Fruit fly (Drosophila melanogaster) whole organism, embryonic: ENCODE measurements around the gene CG7333.
A peak's percentile ranks its signal among the peaks of the same experiment; 100 is the strongest.

Experiments
- CG10543 ChIP-seq: fragments of 200-800 bp; sonication (Bioruptor generic); optimal IDR thresholded peaks from 3 replicates; lab custom pipeline; 2017; ENCODE audit warnings: missing biosample characterization, mild to moderate bottlenecking, missing genetic modification characterization, moderate library complexity
- CG12391 ChIP-seq: fragments of 200-800 bp; sonication (Bioruptor generic); optimal IDR thresholded peaks from 3 replicates; lab custom pipeline; 2018; ENCODE audit warnings: missing biosample characterization, mild to moderate bottlenecking, missing genetic modification characterization, moderate library complexity
- CG14667 ChIP-seq: fragments of 200-800 bp; sonication (Bioruptor generic); IDR thresholded peaks from 2 replicates; pipeline ENCODE4 v1.3.6; 2022; ENCODE audit warnings: missing biosample characterization, missing genetic modification characterization
- CG15696 ChIP-seq: fragments of 200-800 bp; sonication (Bioruptor generic); optimal IDR thresholded peaks from 2 replicates; lab custom pipeline; 2019; ENCODE audit warnings: missing biosample characterization, mild to moderate bottlenecking, missing genetic modification characterization, moderate library complexity
- CG16813 ChIP-seq: fragments of 200-800 bp; sonication (Bioruptor generic); IDR thresholded peaks from 3 replicates; pipeline ENCODE4 v1.3.6; 2022; ENCODE audit warnings: missing biosample characterization, missing genetic modification characterization; ENCODE audit not compliant: partially characterized antibody
- CG2116 ChIP-seq: fragments of 200-800 bp; sonication (Bioruptor generic); optimal IDR thresholded peaks from 3 replicates; lab custom pipeline; 2018; ENCODE audit warnings: missing biosample characterization, mild to moderate bottlenecking, missing genetic modification characterization
- CG2120 ChIP-seq: fragments of 200-800 bp; sonication (Bioruptor generic); optimal IDR thresholded peaks from 3 replicates; lab custom pipeline; 2016; ENCODE audit warnings: missing biosample characterization, missing genetic modification characterization
- CG2202 ChIP-seq: fragments of 200-800 bp; sonication (Bioruptor generic); optimal IDR thresholded peaks from 2 replicates; lab custom pipeline; 2018; ENCODE audit warnings: missing biosample characterization, mild to moderate bottlenecking, missing genetic modification characterization
- CG30431 ChIP-seq: fragments of 200-800 bp; sonication (Bioruptor generic); optimal IDR thresholded peaks from 2 replicates; lab custom pipeline; 2017; ENCODE audit warnings: missing biosample characterization, missing genetic modification characterization
- CG32532 ChIP-seq: fragments of 200-800 bp; sonication (Bioruptor generic); IDR thresholded peaks from 2 replicates; pipeline ENCODE4 v1.3.6; 2022; ENCODE audit warnings: missing biosample characterization, missing genetic modification characterization
- CG3281 ChIP-seq: fragments of 200-800 bp; sonication (Bioruptor generic); optimal IDR thresholded peaks from 3 replicates; lab custom pipeline; 2017; ENCODE audit warnings: missing biosample characterization, mild to moderate bottlenecking, missing genetic modification characterization
- CG33213 ChIP-seq: fragments of 200-800 bp; sonication (Bioruptor generic); optimal IDR thresholded peaks from 3 replicates; lab custom pipeline; 2016; ENCODE audit warnings: missing biosample characterization, missing genetic modification characterization
- CG3838 ChIP-seq: fragments of 200-800 bp; sonication (Bioruptor generic); optimal IDR thresholded peaks from 3 replicates; lab custom pipeline; 2016; ENCODE audit warnings: missing biosample characterization, missing genetic modification characterization
- CG42726 ChIP-seq: fragments of 200-800 bp; sonication (Bioruptor generic); IDR thresholded peaks from 2 replicates; pipeline ENCODE4 v1.3.6; 2022; ENCODE audit warnings: missing biosample characterization, missing genetic modification characterization; ENCODE audit not compliant: partially characterized antibody
- CG4282 ChIP-seq: fragments of 200-800 bp; sonication (Bioruptor generic); optimal IDR thresholded peaks from 2 replicates; lab custom pipeline; 2016; ENCODE audit warnings: missing biosample characterization, missing genetic modification characterization
- CG6654 ChIP-seq: fragments of 200-800 bp; sonication (Bioruptor generic); optimal IDR thresholded peaks from 2 replicates; lab custom pipeline; 2017; ENCODE audit warnings: missing biosample characterization, mild to moderate bottlenecking, missing genetic modification characterization
- CG6765 ChIP-seq: fragments of 200-800 bp; sonication (Bioruptor generic); optimal IDR thresholded peaks from 3 replicates; lab custom pipeline; 2017; ENCODE audit warnings: missing biosample characterization, mild to moderate bottlenecking, missing genetic modification characterization
- CG8388 ChIP-seq: fragments of 200-800 bp; sonication (Bioruptor generic); optimal IDR thresholded peaks from 2 replicates; lab custom pipeline; 2019; ENCODE audit warnings: missing biosample characterization, mild to moderate bottlenecking, missing genetic modification characterization, moderate library complexity
- CHES-1-like ChIP-seq: fragments of 200-800 bp; sonication (Bioruptor generic); optimal IDR thresholded peaks from 2 replicates; lab custom pipeline; 2016; ENCODE audit warnings: missing biosample characterization, missing genetic modification characterization
- E2f1 ChIP-seq: fragments of 200-800 bp; sonication (Bioruptor generic); IDR thresholded peaks from 2 replicates; pipeline ENCODE4 v1.3.6; 2022; ENCODE audit warnings: missing biosample characterization, missing genetic modification characterization
- H2.0 ChIP-seq: fragments of 200-800 bp; sonication (Bioruptor generic); IDR thresholded peaks from 2 replicates; pipeline ENCODE4 v1.3.6; 2022; ENCODE audit warnings: missing biosample characterization, missing genetic modification characterization
- HLH54F ChIP-seq: fragments of 200-800 bp; sonication (Bioruptor generic); optimal IDR thresholded peaks from 3 replicates; lab custom pipeline; 2016; ENCODE audit warnings: missing biosample characterization, missing genetic modification characterization
- HLHmδ ChIP-seq: fragments of 200-800 bp; sonication (Bioruptor generic); optimal IDR thresholded peaks from 2 replicates; lab custom pipeline; 2018; ENCODE audit warnings: missing biosample characterization, mild to moderate bottlenecking, missing genetic modification characterization, moderate library complexity
- HmgZ ChIP-seq: fragments of 200-800 bp; sonication (Bioruptor generic); optimal IDR thresholded peaks from 2 replicates; lab custom pipeline; 2018; ENCODE audit warnings: missing biosample characterization, mild to moderate bottlenecking, missing genetic modification characterization
- Hr78 ChIP-seq, 2 experiments: fragments of 200-800 bp in 1 of 2; fragments of >200 bp in 1 of 2; sonication (Bioruptor generic) in 1 of 2; optimal IDR thresholded peaks; 2 replicates each; lab custom pipeline; 2017 to 2019; ENCODE audit warnings: missing biosample characterization in 2 of 2, missing genetic modification characterization in 2 of 2, mild to moderate bottlenecking in 1 of 2, moderate library complexity in 1 of 2
- Med ChIP-seq: fragments of 200-800 bp; sonication (Bioruptor generic); peaks from one replicate; lab custom pipeline; 2016; ENCODE audit warnings: missing biosample characterization, missing genetic modification characterization, mild to moderate bottlenecking, inconsistent platforms, moderate library complexity
- Opbp ChIP-seq: fragments of 200-800 bp; sonication (Bioruptor generic); IDR thresholded peaks from 3 replicates; pipeline ENCODE4 v1.3.6; 2022; ENCODE audit warnings: missing biosample characterization, missing genetic modification characterization; ENCODE audit not compliant: partially characterized antibody
- Ravus ChIP-seq: fragments of 200-800 bp; sonication (Bioruptor generic); IDR thresholded peaks from 2 replicates; pipeline ENCODE4 v1.3.6; 2022; ENCODE audit warnings: missing biosample characterization, missing genetic modification characterization
- YL-1 ChIP-seq: fragments of 200-800 bp; sonication (Bioruptor generic); optimal IDR thresholded peaks from 3 replicates; lab custom pipeline; 2017; ENCODE audit warnings: missing biosample characterization, mild to moderate bottlenecking, missing genetic modification characterization
- chinmo ChIP-seq: fragments of 200-800 bp; sonication (Bioruptor generic); IDR thresholded peaks from 4 replicates; pipeline ENCODE4 v1.3.6; 2022; ENCODE audit warnings: missing biosample characterization, missing genetic modification characterization; ENCODE audit not compliant: partially characterized antibody
- da ChIP-seq: fragments of 200-800 bp; sonication (Bioruptor generic); optimal IDR thresholded peaks from 2 replicates; lab custom pipeline; 2016; ENCODE audit warnings: missing biosample characterization, missing genetic modification characterization
- danr ChIP-seq: fragments of 200-800 bp; sonication (Bioruptor generic); IDR thresholded peaks from 2 replicates; pipeline ENCODE4 v1.3.6; 2022; ENCODE audit warnings: missing biosample characterization, missing genetic modification characterization
- disco-r ChIP-seq: fragments of 200-800 bp; sonication (Bioruptor generic); optimal IDR thresholded peaks from 2 replicates; lab custom pipeline; 2016; ENCODE audit warnings: missing biosample characterization, missing genetic modification characterization
- eve ChIP-seq, 2 experiments: fragments of >200 bp; optimal IDR thresholded peaks; 2 replicates each; lab custom pipeline; 2017; ENCODE audit warnings: missing biosample characterization in 2 of 2, missing genetic modification characterization in 2 of 2
- fd64A ChIP-seq: fragments of 200-800 bp; sonication (Bioruptor generic); optimal IDR thresholded peaks from 3 replicates; lab custom pipeline; 2018; ENCODE audit warnings: missing biosample characterization, mild to moderate bottlenecking, missing genetic modification characterization
- ftz-f1 ChIP-seq: fragments of 200-800 bp; sonication (Bioruptor generic); optimal IDR thresholded peaks from 2 replicates; lab custom pipeline; 2016; ENCODE audit warnings: missing biosample characterization, missing genetic modification characterization
- gsb-n ChIP-seq: fragments of 200-800 bp; sonication (Bioruptor generic); optimal IDR thresholded peaks from 3 replicates; lab custom pipeline; 2018; ENCODE audit warnings: missing biosample characterization, mild to moderate bottlenecking, missing genetic modification characterization
- nau ChIP-seq: fragments of 200-800 bp; sonication (Bioruptor generic); optimal IDR thresholded peaks from 3 replicates; lab custom pipeline; 2017; ENCODE audit warnings: missing biosample characterization, mild to moderate bottlenecking, missing genetic modification characterization, missing genetic modification reagents
- org-1 ChIP-seq: fragments of 200-800 bp; sonication (Bioruptor generic); optimal IDR thresholded peaks from 2 replicates; lab custom pipeline; 2017; ENCODE audit warnings: missing biosample characterization, missing genetic modification characterization
- otp ChIP-seq: fragments of 200-800 bp; sonication (Bioruptor generic); IDR thresholded peaks from 3 replicates; pipeline ENCODE4, ENCODE4 v1.3.6; 2022; ENCODE audit warnings: missing biosample characterization, missing genetic modification characterization
- p53 ChIP-seq: fragments of 200-800 bp; sonication (Bioruptor generic); optimal IDR thresholded peaks from 2 replicates; lab custom pipeline; 2016; ENCODE audit warnings: missing biosample characterization, missing genetic modification characterization
- psq ChIP-seq: fragments of 200-800 bp; sonication (Bioruptor generic); optimal IDR thresholded peaks from 2 replicates; lab custom pipeline; 2017; ENCODE audit warnings: missing biosample characterization, missing genetic modification characterization
- sima ChIP-seq: fragments of 200-800 bp; sonication (Bioruptor generic); optimal IDR thresholded peaks from 2 replicates; lab custom pipeline; 2016; ENCODE audit warnings: missing biosample characterization, missing genetic modification characterization
- slbo ChIP-seq: fragments of 200-800 bp; sonication (Bioruptor generic); IDR thresholded peaks from 2 replicates; pipeline ENCODE4 v1.3.6; 2022; ENCODE audit warnings: missing biosample characterization, missing genetic modification characterization
- sug ChIP-seq: fragments of 200-800 bp; optimal IDR thresholded peaks from 2 replicates; lab custom pipeline; 2019; ENCODE audit warnings: missing biosample characterization, mild to moderate bottlenecking, missing genetic modification characterization, moderate library complexity
- toy ChIP-seq: fragments of 200-800 bp; sonication (Bioruptor generic); IDR thresholded peaks from 2 replicates; pipeline ENCODE4 v1.3.6; 2022; ENCODE audit warnings: missing biosample characterization, missing genetic modification characterization
- wdn ChIP-seq: fragments of 200-800 bp; sonication (Bioruptor generic); IDR thresholded peaks from 2 replicates; pipeline ENCODE4 v1.3.6; 2022; ENCODE audit warnings: missing biosample characterization, missing genetic modification characterization
- z ChIP-seq: fragments of 200-800 bp; sonication (Bioruptor generic); IDR thresholded peaks from 3 replicates; pipeline ENCODE4 v1.3.6; 2022; ENCODE audit warnings: missing biosample characterization, missing genetic modification characterization
- zf30C ChIP-seq: fragments of 200-800 bp; sonication (Bioruptor generic); optimal IDR thresholded peaks from 3 replicates; lab custom pipeline; 2018; ENCODE audit warnings: missing biosample characterization, mild to moderate bottlenecking, missing genetic modification characterization

Gene CG7333

dm6 chr3R:19641498-19642065 is 41.1 kb downstream of the CG7333 start (continued):
- peak; percentile 66 for TF ChIP-seq nau (GFP tag; lab: Kevin White, UChicago)
- no peak for TF ChIP-seq CG42726 (GFP tag; lab: Robert Waterston, UW)
- no peak for TF ChIP-seq zf30C (GFP tag; lab: Kevin White, UChicago)
- peak; percentile 63 for TF ChIP-seq psq (GFP tag; lab: Kevin White, UChicago)
- no peak for TF ChIP-seq CHES-1-like
- TF ChIP-seq CG3281 (GFP tag; lab: Kevin White, UChicago): peak; percentile 91
- TF ChIP-seq eve (GFP tag; optimal IDR thresholded peaks at IDR 0.05; lab: Kevin White, UChicago): no peak
- TF ChIP-seq gsb-n (tag; lab: Kevin White, UChicago): peak; percentile 84
- TF ChIP-seq danr (GFP tag; lab: Robert Waterston, UW): peak; percentile 74
- peak; percentile 91 for TF ChIP-seq Med (GFP tag; lab: Kevin White, UChicago)
- TF ChIP-seq CG3838 (GFP tag; lab: Kevin White, UChicago): no peak
- TF ChIP-seq CG14667: peak; percentile 63; the same call in 1 of the 2 replicates
- peak; percentile 61 for TF ChIP-seq Ravus (GFP tag; lab: Robert Waterston, UW)
- peak; percentile 51 for TF ChIP-seq CG10543 (GFP tag; lab: Kevin White, UChicago)
- TF ChIP-seq otp: peak; percentile 85
- TF ChIP-seq CG8388: peak; percentile 85
- TF ChIP-seq CG6654 (GFP tag; lab: Kevin White, UChicago): peak; percentile 37
- TF ChIP-seq E2f1 (GFP tag; lab: Robert Waterston, UW): peak; percentile 87
- TF ChIP-seq CG6765 (GFP tag; lab: Kevin White, UChicago): peak; percentile 85
- TF ChIP-seq ftz-f1: no peak
- TF ChIP-seq CG2116 (GFP tag; lab: Kevin White, UChicago): peak; percentile 33
- peak; percentile 73 for TF ChIP-seq org-1 (GFP tag; lab: Kevin White, UChicago)
- TF ChIP-seq HLH54F: peak; percentile 16
- peak; percentile 28 for TF ChIP-seq disco-r (GFP tag; lab: Kevin White, UChicago)
- no peak for TF ChIP-seq p53 (GFP tag; lab: Kevin White, UChicago)
- no peak for TF ChIP-seq da (GFP tag; lab: Kevin White, UChicago)
- peak; percentile 78 for TF ChIP-seq CG2120
- peak; percentile 66 for TF ChIP-seq CG15696 (tag; lab: Kevin White, UChicago)
- TF ChIP-seq HLHmδ (GFP tag; lab: Kevin White, UChicago): no peak
- TF ChIP-seq wdn (GFP tag; lab: Robert Waterston, UW): peak; percentile 85
- TF ChIP-seq sug (tag; lab: Kevin White, UChicago): peak; percentile 69
- peak; percentile 1 for TF ChIP-seq CG33213
- peak; percentile 50 for TF ChIP-seq sima (GFP tag; lab: Kevin White, UChicago)
- TF ChIP-seq z (GFP tag; lab: Robert Waterston, UW): peak; percentile 56; the same call in 1 of the 3 replicates

dm6 chr3R:19642092-19642892 is 41.9 kb downstream of the CG7333 start, which contains the start of gene subdued:
subdued (minus strand) TSS chr3R:19642722.
- TF ChIP-seq HmgZ (tag; lab: Kevin White, UChicago) (no peak), CG16813 (GFP tag; lab: Robert Waterston, UW) (no peak), CG30431 (no peak), CG12391 (tag; lab: Kevin White, UChicago) (no peak), Hr78 (GFP tag; optimal IDR thresholded peaks at IDR 0.05; lab: Kevin White, UChicago) (no peak), Opbp (GFP tag; lab: Robert Waterston, UW) (peak; percentile 19; the same call in 2 of the 3 replicates), H2.0 (GFP tag; lab: Robert Waterston, UW) (no peak), toy (GFP tag; lab: Robert Waterston, UW) (no peak), CG32532 (GFP tag; lab: Robert Waterston, UW) (no peak), chinmo (GFP tag; lab: Robert Waterston, UW) (0 out of 4 replicates have a peak, but pooled peaks have one; percentile 30), Ravus (GFP tag; lab: Robert Waterston, UW) (no peak), CG4282 (GFP tag; lab: Kevin White, UChicago) (no peak), CG2202 (tag; lab: Kevin White, UChicago) (no peak), disco-r (GFP tag; lab: Kevin White, UChicago) (no peak), YL-1 (peak; percentile 15), slbo (GFP tag; lab: Robert Waterston, UW) (no peak), fd64A (no peak)
